Worm (Caenorhabditis elegans): Measurements from ENCODE around the gene tac-1.

DNA sequence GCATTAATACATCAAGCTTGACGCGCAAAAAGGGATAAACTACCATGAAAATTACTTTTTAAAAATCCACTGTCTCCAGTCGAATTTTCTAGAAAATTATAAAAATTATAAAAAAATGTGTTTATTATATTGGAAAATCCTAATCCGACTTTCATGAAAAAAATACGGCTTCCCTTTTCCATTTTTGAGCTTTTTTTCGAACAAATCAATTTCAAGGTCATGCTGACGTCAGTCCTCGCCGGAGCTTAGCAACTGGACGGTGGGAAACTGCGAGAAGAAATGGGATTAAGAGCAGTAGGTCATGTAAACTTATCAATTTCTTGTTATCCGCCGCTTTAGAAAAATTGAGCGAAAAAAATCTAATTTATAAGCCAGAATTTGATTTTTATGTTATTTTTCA, 8.6 kb downstream of the tac-1 start:
- TF ChIP-seq ceh-82 (tag; optimal IDR thresholded peaks at IDR 0.05) (no peak), ztf-11 (tag; optimal IDR thresholded peaks at IDR 0.05) (no peak), snpc-4 (tag; optimal IDR thresholded peaks at IDR 0.05) (no peak), unc-62 (GFP tag; optimal IDR thresholded peaks at IDR 0.05) (no peak), lin-39 (tag; optimal IDR thresholded peaks at IDR 0.05) (no peak), ama-1 (optimal IDR thresholded peaks at IDR 0.05) (no peak), ZK546.5 (tag; optimal IDR thresholded peaks at IDR 0.05) (no peak), aly-2 (tag; optimal IDR thresholded peaks at IDR 0.05) (no peak), ceh-16 (tag; optimal IDR thresholded peaks at IDR 0.05) (no peak), ztf-4 (tag; optimal IDR thresholded peaks at IDR 0.05) (no peak)
